Worm (Caenorhabditis elegans) whole organism, mixed stage, embryonic: ENCODE results near the gene tdp-1.

Experiments used
- ceh-83 ChIP-seq: fragments of 200-800 bp; sonication (Bioruptor generic); optimal IDR thresholded peaks from 2 replicates; lab custom pipeline; 2018; ENCODE audit warnings: mild to moderate bottlenecking, missing genetic modification characterization, missing compliant biosample characterization
- tbx-8 ChIP-seq: fragments of 200-800 bp; sonication (Bioruptor generic); optimal IDR thresholded peaks from 2 replicates; lab custom pipeline; 2018; ENCODE audit warnings: mild to moderate bottlenecking, missing genetic modification characterization, moderate library complexity, missing compliant biosample characterization
- zip-8 ChIP-seq: fragments of 150-350 bp; optimal IDR thresholded peaks from 2 replicates; lab custom pipeline; 2014; ENCODE audit warnings: missing biosample characterization, missing genetic modification characterization

ce11 chrII:9005067-9005466 lies 7.4 kb downstream of the tdp-1 start, which contains the start of gene F44G4.7:
- TF ChIP-seq zip-8 (tag; lab: Kevin White, UChicago) (no peak), ceh-83 (no peak), tbx-8 (GFP tag; lab: Kevin White, UChicago) (no peak)
